Fruit fly (Drosophila melanogaster): ENCODE results near the gene Cpr65Ax2.

DNA sequence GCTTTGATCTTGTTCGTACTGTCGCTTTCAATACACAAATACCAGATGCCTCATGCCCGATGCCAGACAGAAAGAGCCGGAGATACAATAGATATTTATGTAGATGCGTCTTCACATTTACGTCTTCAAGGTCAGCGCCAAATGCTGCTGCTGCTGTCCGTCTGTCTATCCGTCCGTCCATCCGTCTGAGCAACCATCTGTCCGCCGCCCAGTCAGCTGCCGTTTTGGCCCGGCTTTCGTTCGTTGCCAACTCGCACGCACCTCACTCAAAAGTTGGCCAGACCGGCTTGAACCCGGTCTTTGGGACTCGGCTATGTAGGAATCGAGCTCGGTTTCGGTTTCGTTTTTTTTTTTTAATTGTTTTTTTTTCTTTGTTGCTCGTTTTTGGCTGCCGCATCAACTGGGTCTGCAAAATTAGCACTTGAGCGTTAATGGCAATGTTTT lies 4.3 kb upstream of the Cpr65Ax2 start:
- TF ChIP-seq CTCF (optimal IDR thresholded peaks at IDR 0.05), result no peak
- TF ChIP-seq CG8478 (optimal IDR thresholded peaks at IDR 0.05), result no peak

Data from S2 (cell line).